Fruit fly (Drosophila melanogaster) whole organism, embryonic: ENCODE results near the gene Pp1alpha-96A.
A peak's percentile ranks its signal among the peaks of the same experiment; 100 is the strongest.

Experiments
- Asciz ChIP-seq: fragments of 200-800 bp; sonication (Bioruptor generic); optimal IDR thresholded peaks from 2 replicates; lab custom pipeline; 2017; ENCODE audit warnings: missing biosample characterization, mild to moderate bottlenecking, missing genetic modification characterization, missing genetic modification reagents
- Awh ChIP-seq: fragments of 200-800 bp; sonication (Bioruptor generic); IDR thresholded peaks from 2 replicates; pipeline ENCODE4, ENCODE4 v1.3.6; 2022; ENCODE audit warnings: missing biosample characterization, missing genetic modification characterization
- BtbVII ChIP-seq: fragments of 200-800 bp; sonication (Bioruptor generic); optimal IDR thresholded peaks from 3 replicates; lab custom pipeline; 2017; ENCODE audit warnings: missing biosample characterization, mild to moderate bottlenecking, missing genetic modification characterization
- C15 ChIP-seq: fragments of 200-800 bp; sonication (Bioruptor generic); IDR thresholded peaks from 3 replicates; pipeline ENCODE4 v1.3.6; 2022; ENCODE audit warnings: missing biosample characterization, missing genetic modification characterization
- CG11456 ChIP-seq: fragments of 200-800 bp; sonication (Bioruptor generic); IDR thresholded peaks from 3 replicates; pipeline ENCODE4 v1.3.6; 2022; ENCODE audit warnings: missing biosample characterization, missing genetic modification characterization
- CG12071 ChIP-seq: fragments of 200-800 bp; sonication (Bioruptor generic); optimal IDR thresholded peaks from 3 replicates; lab custom pipeline; 2018; ENCODE audit warnings: missing biosample characterization, mild to moderate bottlenecking, missing genetic modification characterization
- CG12219 ChIP-seq: fragments of 200-800 bp; sonication (Bioruptor generic); optimal IDR thresholded peaks from 3 replicates; lab custom pipeline; 2018; ENCODE audit warnings: missing biosample characterization, mild to moderate bottlenecking, missing genetic modification characterization
- CG12236 ChIP-seq: fragments of 200-800 bp; sonication (Bioruptor generic); optimal IDR thresholded peaks from 2 replicates; lab custom pipeline; 2016; ENCODE audit warnings: missing biosample characterization, missing genetic modification characterization
- CG12942 ChIP-seq: fragments of 200-800 bp; sonication (Bioruptor generic); optimal IDR thresholded peaks from 3 replicates; lab custom pipeline; 2016; ENCODE audit warnings: missing biosample characterization, missing genetic modification characterization
- CG14441 ChIP-seq: fragments of 200-800 bp; sonication (Bioruptor generic); IDR thresholded peaks from 2 replicates; pipeline ENCODE4 v1.3.6; 2022; ENCODE audit warnings: missing biosample characterization, missing genetic modification characterization
- CG15011 ChIP-seq: fragments of 200-800 bp; sonication (Bioruptor generic); optimal IDR thresholded peaks from 3 replicates; lab custom pipeline; 2018; ENCODE audit warnings: missing biosample characterization, mild to moderate bottlenecking, missing genetic modification characterization
- CG16815 ChIP-seq: fragments of 200-800 bp; sonication (Bioruptor generic); optimal IDR thresholded peaks from 3 replicates; lab custom pipeline; 2017; ENCODE audit warnings: missing biosample characterization, mild to moderate bottlenecking, missing genetic modification characterization
- CG16863 ChIP-seq: fragments of 200-800 bp; sonication (Bioruptor generic); optimal IDR thresholded peaks from 3 replicates; lab custom pipeline; 2016; ENCODE audit warnings: missing biosample characterization, missing genetic modification characterization
- CG17385 ChIP-seq: fragments of 200-800 bp; sonication (Bioruptor generic); optimal IDR thresholded peaks from 3 replicates; lab custom pipeline; 2018; ENCODE audit warnings: missing biosample characterization, mild to moderate bottlenecking, missing genetic modification characterization
- CG18476 ChIP-seq: fragments of 200-800 bp; sonication (Bioruptor generic); optimal IDR thresholded peaks from 2 replicates; lab custom pipeline; 2016; ENCODE audit warnings: missing biosample characterization, mild to moderate bottlenecking, missing genetic modification characterization
- CG2875 ChIP-seq: fragments of 200-800 bp; sonication (Bioruptor generic); optimal IDR thresholded peaks from 2 replicates; lab custom pipeline; 2017; ENCODE audit warnings: missing biosample characterization, mild to moderate bottlenecking, missing genetic modification characterization, missing genetic modification reagents
- CG3838 ChIP-seq: fragments of 200-800 bp; sonication (Bioruptor generic); optimal IDR thresholded peaks from 3 replicates; lab custom pipeline; 2016; ENCODE audit warnings: missing biosample characterization, missing genetic modification characterization
- CG4404 ChIP-seq: fragments of 200-800 bp; sonication (Bioruptor generic); IDR thresholded peaks from 2 replicates; pipeline ENCODE4 v1.3.6; 2022; ENCODE audit warnings: missing biosample characterization, missing genetic modification characterization
- CG6683 ChIP-seq: fragments of 200-800 bp; sonication (Bioruptor generic); optimal IDR thresholded peaks from 2 replicates; lab custom pipeline; 2017; ENCODE audit warnings: missing biosample characterization, mild to moderate bottlenecking, missing genetic modification characterization, missing genetic modification reagents
- CG6765 ChIP-seq: fragments of 200-800 bp; sonication (Bioruptor generic); optimal IDR thresholded peaks from 3 replicates; lab custom pipeline; 2017; ENCODE audit warnings: missing biosample characterization, mild to moderate bottlenecking, missing genetic modification characterization
- CG7271 ChIP-seq: fragments of 200-800 bp; sonication (Bioruptor generic); optimal IDR thresholded peaks from 2 replicates; lab custom pipeline; 2018; ENCODE audit warnings: missing biosample characterization, mild to moderate bottlenecking, missing genetic modification characterization, moderate library complexity
- CG7372 ChIP-seq: fragments of 200-800 bp; sonication (Bioruptor generic); IDR thresholded peaks from 2 replicates; pipeline ENCODE4 v1.3.6; 2022; ENCODE audit warnings: missing biosample characterization, missing genetic modification characterization
- CoRest ChIP-seq: fragments of 200-800 bp; sonication (Bioruptor generic); optimal IDR thresholded peaks from 3 replicates; lab custom pipeline; 2018; ENCODE audit warnings: missing biosample characterization, mild to moderate bottlenecking, missing genetic modification characterization, moderate library complexity
- D19A ChIP-seq: fragments of 200-800 bp; optimal IDR thresholded peaks from 3 replicates; lab custom pipeline; 2019; ENCODE audit warnings: missing biosample characterization, mild to moderate bottlenecking, missing genetic modification characterization, moderate library complexity
- Dip2 ChIP-seq: fragments of 200-800 bp; sonication (Bioruptor generic); IDR thresholded peaks from 2 replicates; pipeline ENCODE4 v1.3.6; 2022; ENCODE audit warnings: missing biosample characterization, missing genetic modification characterization
- E2f2 ChIP-seq: fragments of 200-800 bp; sonication (Bioruptor generic); IDR thresholded peaks from 2 replicates; pipeline ENCODE4 v1.3.6; 2022; ENCODE audit warnings: missing biosample characterization, missing genetic modification characterization
- Ets97D ChIP-seq: fragments of 200-800 bp; sonication (Bioruptor generic); optimal IDR thresholded peaks from 3 replicates; lab custom pipeline; 2016; ENCODE audit warnings: missing biosample characterization, missing genetic modification characterization
- Gsc ChIP-seq: fragments of 200-800 bp; sonication (Bioruptor generic); IDR thresholded peaks from 2 replicates; pipeline ENCODE4 v1.3.6; 2022; ENCODE audit warnings: missing biosample characterization, missing genetic modification characterization
- HLH3B ChIP-seq: fragments of 200-800 bp; sonication (Bioruptor generic); IDR thresholded peaks from 2 replicates; pipeline ENCODE4 v1.3.6; 2022; ENCODE audit warnings: missing biosample characterization, missing genetic modification characterization
- Hand ChIP-seq: fragments of 200-800 bp; sonication (Bioruptor generic); optimal IDR thresholded peaks from 2 replicates; lab custom pipeline; 2017; ENCODE audit warnings: mild to moderate bottlenecking, missing biosample characterization, missing genetic modification reagents, missing genetic modification characterization
- Hr78 ChIP-seq, 2 experiments: fragments of 200-800 bp in 1 of 2; fragments of >200 bp in 1 of 2; sonication (Bioruptor generic) in 1 of 2; optimal IDR thresholded peaks; 2 replicates each; lab custom pipeline; 2017 to 2019; ENCODE audit warnings: missing biosample characterization in 2 of 2, missing genetic modification characterization in 2 of 2, mild to moderate bottlenecking in 1 of 2, moderate library complexity in 1 of 2
- Hsf ChIP-seq: fragments of 200-800 bp; sonication (Bioruptor generic); optimal IDR thresholded peaks from 3 replicates; lab custom pipeline; 2016; ENCODE audit warnings: missing biosample characterization, missing genetic modification characterization
- MESR4 ChIP-seq: fragments of 200-800 bp; sonication (Bioruptor generic); optimal IDR thresholded peaks from 2 replicates; lab custom pipeline; 2018; ENCODE audit warnings: missing biosample characterization, mild to moderate bottlenecking, missing genetic modification characterization, moderate library complexity
- Mad ChIP-seq: fragments of 200-800 bp; sonication (Bioruptor generic); optimal IDR thresholded peaks from 2 replicates; lab custom pipeline; 2016; ENCODE audit warnings: missing biosample characterization, missing genetic modification characterization
- al ChIP-seq: fragments of 200-800 bp; sonication (Bioruptor generic); IDR thresholded peaks from 2 replicates; pipeline ENCODE4 v1.3.6; 2022; ENCODE audit warnings: missing biosample characterization, missing genetic modification characterization
- ara ChIP-seq: fragments of 200-800 bp; sonication (Bioruptor generic); IDR thresholded peaks from 2 replicates; pipeline ENCODE4 v1.3.6; 2022; ENCODE audit warnings: missing biosample characterization, missing genetic modification characterization
- cato ChIP-seq: fragments of 200-800 bp; sonication (Bioruptor generic); optimal IDR thresholded peaks from 2 replicates; lab custom pipeline; 2016; ENCODE audit warnings: missing biosample characterization, missing genetic modification characterization, borderline replicate concordance
- dysf ChIP-seq: fragments of 200-800 bp; sonication (Bioruptor generic); IDR thresholded peaks from 3 replicates; pipeline ENCODE4 v1.3.6; 2022; ENCODE audit warnings: missing biosample characterization, missing genetic modification characterization
- gfzf ChIP-seq: fragments of 200-800 bp; sonication (Bioruptor generic); optimal IDR thresholded peaks from 2 replicates; lab custom pipeline; 2016; ENCODE audit warnings: missing biosample characterization, mild to moderate bottlenecking, missing genetic modification characterization, moderate library complexity
- gsb ChIP-seq: fragments of 200-800 bp; sonication (Bioruptor generic); IDR thresholded peaks from 2 replicates; pipeline ENCODE4 v1.3.6; 2022; ENCODE audit warnings: missing biosample characterization, missing genetic modification characterization
- gt ChIP-seq: fragments of 200-800 bp; sonication (Bioruptor generic); IDR thresholded peaks from 2 replicates; pipeline ENCODE4 v1.3.6; 2022; ENCODE audit warnings: missing biosample characterization, missing genetic modification characterization
- insv ChIP-seq, 2 experiments: fragments of 200-800 bp; sonication (Bioruptor generic); optimal IDR thresholded peaks; 3 replicates each; lab custom pipeline; 2016 to 2018; ENCODE audit warnings: missing biosample characterization in 2 of 2, missing genetic modification characterization in 2 of 2
- lov ChIP-seq, 2 experiments: fragments of 200-800 bp in 1 of 2; fragments of >200 bp in 1 of 2; sonication (Bioruptor generic) in 1 of 2; IDR thresholded peaks in 1 of 2; optimal IDR thresholded peaks in 1 of 2; 2 replicates in 1 of 2; 3 replicates in 1 of 2; pipeline versions ENCODE4 v1.3.6 to Lab custom; 2017 to 2022; ENCODE audit warnings: missing biosample characterization in 1 of 2, missing genetic modification characterization in 1 of 2
- nau ChIP-seq: fragments of 200-800 bp; sonication (Bioruptor generic); optimal IDR thresholded peaks from 3 replicates; lab custom pipeline; 2017; ENCODE audit warnings: missing biosample characterization, mild to moderate bottlenecking, missing genetic modification characterization, missing genetic modification reagents
- pb ChIP-seq: fragments of 200-800 bp; sonication (Bioruptor generic); optimal IDR thresholded peaks from 3 replicates; lab custom pipeline; 2016; ENCODE audit warnings: missing biosample characterization, missing genetic modification characterization
- pita ChIP-seq: fragments of 200-800 bp; sonication (Bioruptor generic); optimal IDR thresholded peaks from 2 replicates; lab custom pipeline; 2017; ENCODE audit warnings: missing biosample characterization, mild to moderate bottlenecking, missing genetic modification characterization
- shn ChIP-seq: fragments of 200-800 bp; sonication (Bioruptor generic); optimal IDR thresholded peaks from 3 replicates; lab custom pipeline; 2016; ENCODE audit warnings: missing biosample characterization, missing genetic modification characterization
- trem ChIP-seq: fragments of 200-800 bp; optimal IDR thresholded peaks from 3 replicates; lab custom pipeline; 2019; ENCODE audit warnings: missing biosample characterization, mild to moderate bottlenecking, missing genetic modification characterization, moderate library complexity
- tx ChIP-seq: fragments of 200-800 bp; sonication (Bioruptor generic); optimal IDR thresholded peaks from 2 replicates; lab custom pipeline; 2016; ENCODE audit warnings: missing biosample characterization, missing genetic modification characterization
- wek ChIP-seq: fragments of 200-800 bp; sonication (Bioruptor generic); optimal IDR thresholded peaks from 3 replicates; lab custom pipeline; 2018; ENCODE audit warnings: missing biosample characterization, mild to moderate bottlenecking, missing genetic modification characterization, moderate library complexity

Pp1alpha-96A gene

DNA sequence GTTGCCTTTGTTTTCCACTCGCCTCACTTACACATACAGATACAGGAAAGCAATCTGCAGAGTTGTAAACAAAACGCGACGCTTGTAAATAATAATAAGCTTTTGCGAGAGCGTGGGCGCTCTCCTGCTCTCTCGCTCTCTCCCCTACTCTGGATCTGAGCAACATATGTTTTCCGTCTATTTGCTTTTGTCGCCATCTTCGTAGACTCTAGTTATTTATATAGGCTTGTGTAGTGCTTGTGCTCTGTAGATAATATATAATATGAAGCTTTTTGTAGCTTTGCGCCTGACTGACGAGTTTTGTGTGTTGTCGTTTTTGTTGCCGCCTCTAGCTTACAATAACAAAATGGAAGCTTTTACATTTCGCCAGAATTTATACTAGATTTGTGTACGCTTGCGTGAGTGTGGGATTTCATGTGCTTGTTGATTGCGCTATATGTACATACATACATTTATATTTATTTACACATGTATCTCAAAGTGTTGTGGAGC is 47.7 kb downstream of the Pp1alpha-96A start (continued):
- TF ChIP-seq lov (optimal IDR thresholded peaks at IDR 0.05; lab: Kevin White, UChicago), result no peak
- 0 out of 3 replicates have a peak, but pooled peaks have one; percentile 74 for TF ChIP-seq lov (GFP tag; IDR thresholded peaks at IDR 0.05; lab: Robert Waterston, UW)
- TF ChIP-seq gfzf (GFP tag; lab: Kevin White, UChicago), result no peak
- TF ChIP-seq CG2875 (GFP tag; lab: Kevin White, UChicago), result peak; percentile 39
- TF ChIP-seq trem (tag; lab: Kevin White, UChicago), result no peak
- peak; percentile 54; the same call in 1 of the 2 replicates for TF ChIP-seq E2f2 (GFP tag; lab: Robert Waterston, UW)
- no peak for TF ChIP-seq gsb (GFP tag; lab: Robert Waterston, UW)
- no peak for TF ChIP-seq CG11456 (GFP tag; lab: Robert Waterston, UW)
- TF ChIP-seq Hr78 (GFP tag; optimal IDR thresholded peaks at IDR 0.05; lab: Kevin White, UChicago), result peak in 1 of 2 experiments; percentile 26
- no peak; the same call in 2 of the 3 replicates for TF ChIP-seq dysf (GFP tag; lab: Robert Waterston, UW)
- peak; percentile 64 for TF ChIP-seq wek (GFP tag; lab: Kevin White, UChicago)
- TF ChIP-seq BtbVII, result peak; percentile 84
- TF ChIP-seq insv (GFP tag; optimal IDR thresholded peaks at IDR 0.05; lab: Kevin White, UChicago), result peak in 1 of 2 experiments; percentile 46
- no peak for TF ChIP-seq CG4404 (GFP tag; lab: Robert Waterston, UW)
- no peak for TF ChIP-seq shn (GFP tag; lab: Kevin White, UChicago)
- peak; percentile 42 for TF ChIP-seq CG12236 (GFP tag; lab: Kevin White, UChicago)
- no peak for TF ChIP-seq CG7372 (GFP tag; lab: Robert Waterston, UW)
- TF ChIP-seq CG12071, result peak; percentile 82
- TF ChIP-seq CG7271 (tag; lab: Kevin White, UChicago), result no peak
- TF ChIP-seq Dip2 (GFP tag; lab: Robert Waterston, UW), result no peak
- peak; percentile 26 for TF ChIP-seq Mad (GFP tag; lab: Kevin White, UChicago)
- TF ChIP-seq cato (GFP tag; lab: Kevin White, UChicago), result no peak
- TF ChIP-seq CG16863 (GFP tag; lab: Kevin White, UChicago), result peak; percentile 23
- no peak for TF ChIP-seq C15 (GFP tag; lab: Robert Waterston, UW)
- TF ChIP-seq tx (GFP tag; lab: Kevin White, UChicago), result no peak
- no peak for TF ChIP-seq CG16815 (GFP tag; lab: Kevin White, UChicago)
- peak; percentile 81 for TF ChIP-seq Awh (GFP tag; lab: Robert Waterston, UW)
- TF ChIP-seq CG12219 (GFP tag; lab: Kevin White, UChicago), result peak; percentile 30
- TF ChIP-seq CG6683 (GFP tag; lab: Kevin White, UChicago), result peak; percentile 72
- peak; percentile 22 for TF ChIP-seq Ets97D
- TF ChIP-seq CG3838 (GFP tag; lab: Kevin White, UChicago), result peak; percentile 70
- TF ChIP-seq Hsf (GFP tag; lab: Kevin White, UChicago), result peak; percentile 36
- TF ChIP-seq CoRest (tag; lab: Kevin White, UChicago), result peak; percentile 10
- TF ChIP-seq pita (GFP tag; lab: Kevin White, UChicago), result no peak
- peak; percentile 63; the same call in 1 of the 2 replicates for TF ChIP-seq ara (GFP tag; lab: Robert Waterston, UW)
- TF ChIP-seq Asciz (GFP tag; lab: Kevin White, UChicago), result peak; percentile 60
- peak; percentile 87 for TF ChIP-seq nau (GFP tag; lab: Kevin White, UChicago)
- peak; percentile 20 for TF ChIP-seq CG18476 (GFP tag; lab: Kevin White, UChicago)
- peak; percentile 62 for TF ChIP-seq CG15011 (GFP tag; lab: Kevin White, UChicago)
- no peak for TF ChIP-seq CG14441 (GFP tag; lab: Robert Waterston, UW)
- no peak for TF ChIP-seq Gsc (GFP tag; lab: Robert Waterston, UW)
- TF ChIP-seq gt, result no peak
- no peak for TF ChIP-seq MESR4 (GFP tag; lab: Kevin White, UChicago)
- peak; percentile 69 for TF ChIP-seq CG6765 (GFP tag; lab: Kevin White, UChicago)
- peak; percentile 13 for TF ChIP-seq CG12942
- TF ChIP-seq D19A (tag; lab: Kevin White, UChicago), result peak; percentile 20
- TF ChIP-seq HLH3B (GFP tag; lab: Robert Waterston, UW), result peak; percentile 45; the same call in 1 of the 2 replicates
- TF ChIP-seq pb (GFP tag; lab: Kevin White, UChicago), result no peak
- no peak for TF ChIP-seq al (GFP tag; lab: Robert Waterston, UW)
- TF ChIP-seq CG17385 (GFP tag; lab: Kevin White, UChicago), result peak; percentile 74
- TF ChIP-seq Hand, result peak; percentile 84
